Worm (Caenorhabditis elegans) whole organism, L1 larva: Measurements from ENCODE around the gene ets-10.

Experiments used
- C04F5.9 ChIP-seq: sonication (generic microtip); optimal IDR thresholded peaks from 2 replicates; lab custom pipeline; 2016; ENCODE audit warnings: missing genetic modification characterization, missing compliant biosample characterization
- C34B4.2 ChIP-seq: sonication (generic microtip); optimal IDR thresholded peaks from 2 replicates; lab custom pipeline; 2017; ENCODE audit warnings: mild to moderate bottlenecking, missing genetic modification characterization, missing compliant biosample characterization
- F16B12.6 ChIP-seq: fragments of 150-350 bp; optimal IDR thresholded peaks from 2 replicates; lab custom pipeline; 2014; ENCODE audit warnings: missing biosample characterization, missing genetic modification characterization
- Y116A8C.19 ChIP-seq: sonication (generic microtip); optimal IDR thresholded peaks from 2 replicates; lab custom pipeline; 2016; ENCODE audit warnings: missing compliant biosample characterization, missing genetic modification characterization, borderline replicate concordance
- alr-1 ChIP-seq: fragments of 200-800 bp; sonication (Bioruptor generic); optimal IDR thresholded peaks from 2 replicates; lab custom pipeline; 2018; ENCODE audit warnings: borderline replicate concordance, mild to moderate bottlenecking, missing genetic modification characterization, missing compliant biosample characterization
- aly-2 ChIP-seq: fragments of 150-350 bp; optimal IDR thresholded peaks from 2 replicates; lab custom pipeline; 2014; ENCODE audit warnings: missing biosample characterization, missing genetic modification characterization
- ama-1 ChIP-seq: fragments of 150-350 bp; optimal IDR thresholded peaks from 2 replicates; lab custom pipeline; 2014
- ceh-8 ChIP-seq: fragments of 200-800 bp; sonication (Bioruptor generic); optimal IDR thresholded peaks from 2 replicates; lab custom pipeline; 2018; ENCODE audit warnings: mild to moderate bottlenecking, missing genetic modification characterization, moderate library complexity, missing compliant biosample characterization
- ceh-82 ChIP-seq, 3 experiments: fragments of 150-350 bp in 1 of 3; sonication (generic microtip) in 2 of 3; optimal IDR thresholded peaks; 2 replicates each; lab custom pipeline; 2014 to 2017; ENCODE audit warnings: missing biosample characterization in 3 of 3, missing genetic modification characterization in 3 of 3
- ceh-88 ChIP-seq: fragments of 200-800 bp; sonication (Bioruptor generic); IDR thresholded peaks from 2 replicates; pipeline ENCODE4 v1.3.6; 2022; ENCODE audit warnings: missing genetic modification characterization, missing compliant biosample characterization
- ces-1 ChIP-seq: fragments of 150-350 bp; optimal IDR thresholded peaks from 2 replicates; lab custom pipeline; 2014; ENCODE audit warnings: missing biosample characterization, missing genetic modification reagents, missing genetic modification characterization
- dpl-1 ChIP-seq, 3 experiments: fragments of 150-350 bp in 2 of 3; sonication (generic microtip) in 1 of 3; optimal IDR thresholded peaks; 2 replicates each; lab custom pipeline; 2014 to 2017; ENCODE audit warnings: missing biosample characterization in 3 of 3, missing genetic modification characterization in 3 of 3, missing genetic modification reagents in 3 of 3
- efl-1 ChIP-seq, 4 experiments: fragments of 150-350 bp; optimal IDR thresholded peaks in 3 of 4; peaks in 1 of 4; 1 replicate in 1 of 4; 2 replicates in 3 of 4; lab custom pipeline; 2014; ENCODE audit warnings: missing biosample characterization in 2 of 4, missing genetic modification characterization in 2 of 4, missing genetic modification reagents in 2 of 4
- efl-3 ChIP-seq: fragments of 200-800 bp; sonication (Bioruptor generic); optimal IDR thresholded peaks from 2 replicates; lab custom pipeline; 2018; ENCODE audit warnings: mild to moderate bottlenecking, missing genetic modification characterization, missing compliant biosample characterization
- egl-27 ChIP-seq, 2 experiments: fragments of 150-350 bp in 1 of 2; sonication (generic microtip); optimal IDR thresholded peaks; 3 replicates each; lab custom pipeline; 2017 to 2018; ENCODE audit warnings: missing biosample characterization in 2 of 2, missing genetic modification characterization in 2 of 2, missing genetic modification reagents in 2 of 2
- elt-2 ChIP-seq: sonication (generic microtip); optimal IDR thresholded peaks from 2 replicates; lab custom pipeline; 2016; ENCODE audit warnings: missing genetic modification characterization, mild to moderate bottlenecking, inconsistent platforms, missing compliant biosample characterization, missing genetic modification reagents
- elt-3 ChIP-seq, 6 experiments: fragments of 150-350 bp in 1 of 6; sonication (generic microtip); optimal IDR thresholded peaks; 2 replicates each; lab custom pipeline; 2017 to 2018; ENCODE audit warnings: missing biosample characterization in 6 of 6, missing genetic modification characterization in 6 of 6, inconsistent platforms in 1 of 6
- ets-5 ChIP-seq: fragments of 200-800 bp; sonication (Bioruptor generic); IDR thresholded peaks from 2 replicates; pipeline ENCODE4 v1.3.6; 2022; ENCODE audit warnings: missing genetic modification characterization, missing compliant biosample characterization
- fkh-4 ChIP-seq: sonication (generic microtip); optimal IDR thresholded peaks from 2 replicates; lab custom pipeline; 2016; ENCODE audit warnings: missing compliant biosample characterization, missing genetic modification characterization, borderline replicate concordance
- fkh-8 ChIP-seq: sonication (generic microtip); optimal IDR thresholded peaks from 2 replicates; lab custom pipeline; 2016; ENCODE audit warnings: mild to moderate bottlenecking, missing genetic modification characterization, missing compliant biosample characterization
- fos-1 ChIP-seq: fragments of 150-350 bp; optimal IDR thresholded peaks from 2 replicates; lab custom pipeline; 2014; ENCODE audit warnings: missing biosample characterization, missing genetic modification characterization
- grh-1 ChIP-seq: fragments of 200-800 bp; sonication (Bioruptor generic); IDR thresholded peaks from 2 replicates; pipeline ENCODE4 v1.3.6; 2022; ENCODE audit warnings: missing genetic modification reagents, missing genetic modification characterization, missing compliant biosample characterization
- hlh-17 ChIP-seq: fragments of 200-800 bp; sonication (Bioruptor generic); optimal IDR thresholded peaks from 2 replicates; lab custom pipeline; 2018; ENCODE audit warnings: missing genetic modification characterization, mild to moderate bottlenecking, missing compliant biosample characterization, moderate library complexity, borderline replicate concordance
- hpl-2 ChIP-seq: fragments of 150-350 bp; optimal IDR thresholded peaks from 2 replicates; lab custom pipeline; 2014; ENCODE audit warnings: missing biosample characterization, missing genetic modification reagents, missing genetic modification characterization
- irx-1 ChIP-seq: sonication (generic microtip); optimal IDR thresholded peaks from 2 replicates; lab custom pipeline; 2016; ENCODE audit warnings: missing genetic modification characterization, missing compliant biosample characterization
- jun-1 ChIP-seq: fragments of 150-350 bp; optimal IDR thresholded peaks from 2 replicates; lab custom pipeline; 2014; ENCODE audit warnings: missing biosample characterization, missing genetic modification reagents, missing genetic modification characterization
- lin-14 ChIP-seq: fragments of 200-800 bp; sonication (Bioruptor generic); optimal IDR thresholded peaks from 2 replicates; lab custom pipeline; 2018; ENCODE audit warnings: mild to moderate bottlenecking, missing genetic modification characterization, moderate library complexity, missing compliant biosample characterization
- lin-15B ChIP-seq: fragments of 150-350 bp; sonication (generic microtip); optimal IDR thresholded peaks from 3 replicates; lab custom pipeline; 2014; ENCODE audit warnings: missing biosample characterization, missing genetic modification characterization
- lin-35 ChIP-seq, 2 experiments: fragments of 150-350 bp; optimal IDR thresholded peaks; 2 replicates each; lab custom pipeline; 2014; ENCODE audit warnings: missing biosample characterization in 2 of 2, missing genetic modification characterization in 2 of 2, missing genetic modification reagents in 2 of 2
- lin-39 ChIP-seq: fragments of 150-350 bp; optimal IDR thresholded peaks from 2 replicates; lab custom pipeline; 2014; ENCODE audit warnings: missing biosample characterization, missing genetic modification reagents, missing genetic modification characterization
- lsy-2 ChIP-seq, 2 experiments: fragments of 150-350 bp; optimal IDR thresholded peaks; 2 replicates each; lab custom pipeline; 2014; ENCODE audit warnings: missing biosample characterization in 2 of 2, missing genetic modification characterization in 2 of 2
- mab-9 ChIP-seq: fragments of 200-800 bp; sonication (Bioruptor generic); IDR thresholded peaks from 2 replicates; pipeline ENCODE4 v1.3.6; 2022; ENCODE audit warnings: missing genetic modification reagents, missing genetic modification characterization, missing compliant biosample characterization
- mdl-1 ChIP-seq, 2 experiments: fragments of 150-350 bp; optimal IDR thresholded peaks; 2 replicates each; lab custom pipeline; 2014 to 2017; ENCODE audit warnings: missing biosample characterization in 2 of 2, missing genetic modification characterization in 2 of 2, inconsistent platforms in 1 of 2
- mef-2 ChIP-seq: fragments of 150-350 bp; optimal IDR thresholded peaks from 2 replicates; lab custom pipeline; 2014; ENCODE audit warnings: missing biosample characterization, missing genetic modification characterization
- nhr-11 ChIP-seq: fragments of 150-350 bp; optimal IDR thresholded peaks from 2 replicates; lab custom pipeline; 2014; ENCODE audit warnings: missing biosample characterization, missing genetic modification characterization
- nhr-19 ChIP-seq: fragments of 200-800 bp; sonication (Bioruptor generic); conservative IDR thresholded peaks from 2 replicates; pipeline ENCODE4 v1.3.6; 2022; ENCODE audit warnings: missing genetic modification characterization, missing compliant biosample characterization
- nhr-20 ChIP-seq: sonication (generic microtip); optimal IDR thresholded peaks from 2 replicates; lab custom pipeline; 2016; ENCODE audit warnings: mild to moderate bottlenecking, missing genetic modification characterization, missing compliant biosample characterization
- nhr-47 ChIP-seq: sonication (generic microtip); optimal IDR thresholded peaks from 2 replicates; lab custom pipeline; 2016; ENCODE audit warnings: mild to moderate bottlenecking, missing genetic modification characterization, moderate library complexity, missing compliant biosample characterization
- nhr-76 ChIP-seq: sonication (generic microtip); optimal IDR thresholded peaks from 2 replicates; lab custom pipeline; 2017; ENCODE audit warnings: missing biosample characterization, missing genetic modification characterization
- nhr-77 ChIP-seq: fragments of 150-350 bp; optimal IDR thresholded peaks from 2 replicates; lab custom pipeline; 2014; ENCODE audit warnings: missing biosample characterization, missing genetic modification characterization
- nhr-84 ChIP-seq: sonication (generic microtip); optimal IDR thresholded peaks from 2 replicates; lab custom pipeline; 2017; ENCODE audit warnings: missing biosample characterization, missing genetic modification characterization
- nhr-90 ChIP-seq: sonication (generic microtip); optimal IDR thresholded peaks from 2 replicates; lab custom pipeline; 2016; ENCODE audit warnings: mild to moderate bottlenecking, missing genetic modification characterization, missing compliant biosample characterization; ENCODE audit not compliant: poor library complexity
- tbx-2 ChIP-seq: sonication (generic microtip); optimal IDR thresholded peaks from 2 replicates; lab custom pipeline; 2016; ENCODE audit warnings: missing genetic modification characterization, missing compliant biosample characterization
- unc-30 ChIP-seq: sonication (generic microtip); optimal IDR thresholded peaks from 2 replicates; lab custom pipeline; 2017; ENCODE audit warnings: missing biosample characterization, missing genetic modification characterization
- unc-62 ChIP-seq: fragments of 150-350 bp; optimal IDR thresholded peaks from 2 replicates; lab custom pipeline; 2014; ENCODE audit warnings: missing biosample characterization, missing genetic modification reagents, missing genetic modification characterization
- unc-98 ChIP-seq: fragments of 200-800 bp; sonication (Bioruptor generic); IDR thresholded peaks from 2 replicates; pipeline ENCODE4 v1.3.6; 2022; ENCODE audit warnings: missing genetic modification characterization, missing compliant biosample characterization
- zag-1 ChIP-seq: fragments of 150-350 bp; optimal IDR thresholded peaks from 2 replicates; lab custom pipeline; 2014; ENCODE audit warnings: missing biosample characterization, missing genetic modification characterization
- ztf-11 ChIP-seq, 2 experiments: sonication (generic microtip); optimal IDR thresholded peaks; 2 replicates each; lab custom pipeline; 2016 to 2017; ENCODE audit warnings: missing genetic modification characterization in 2 of 2, missing biosample characterization in 1 of 2, missing compliant biosample characterization in 1 of 2
- ztf-4 ChIP-seq: fragments of 150-350 bp; optimal IDR thresholded peaks from 2 replicates; lab custom pipeline; 2014; ENCODE audit warnings: missing biosample characterization, missing genetic modification characterization

The ets-10 gene

DNA sequence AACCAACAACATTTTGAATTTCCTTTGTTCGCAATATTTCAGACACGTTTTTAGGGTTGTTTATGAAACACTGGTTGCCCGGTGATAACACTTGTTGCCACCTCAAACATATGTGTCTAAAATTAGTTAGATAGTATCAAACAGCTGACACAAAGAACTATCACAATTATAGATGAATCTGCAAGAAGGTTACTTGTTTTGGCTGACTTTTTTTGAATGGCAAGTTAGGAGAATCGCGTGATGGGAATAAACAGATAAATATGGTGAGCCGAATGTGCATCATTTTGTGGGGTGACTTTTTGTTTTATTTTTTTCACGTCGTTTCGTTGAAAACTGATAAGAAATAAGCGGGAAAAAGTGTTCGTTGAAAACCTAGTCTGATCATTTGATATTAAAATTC, 38.9 kb upstream of the ets-10 start:
- TF ChIP-seq efl-1 (optimal IDR thresholded peaks at IDR 0.05; lab: Kevin White, UChicago) (no peak), efl-1 (GFP tag; optimal IDR thresholded peaks at IDR 0.05 in 1 of 2; lab: Kevin White, UChicago) (peak in 1 of 2 experiments; percentile 78), nhr-19 (peak; percentile 49), alr-1 (tag; lab: Kevin White, UChicago) (no peak), aly-2 (tag; lab: Kevin White, UChicago) (no peak), nhr-20 (tag; lab: Kevin White, UChicago) (peak; percentile 1), unc-30 (no peak), jun-1 (tag; lab: Kevin White, UChicago) (no peak), ceh-8 (no peak), elt-2 (tag; lab: Kevin White, UChicago) (peak; percentile 74), nhr-77 (no peak), efl-3 (GFP tag; lab: Kevin White, UChicago) (no peak), lin-35 (GFP tag; optimal IDR thresholded peaks at IDR 0.05; lab: Kevin White, UChicago) (peak in 1 of 2 experiments; percentile 55)

DNA sequence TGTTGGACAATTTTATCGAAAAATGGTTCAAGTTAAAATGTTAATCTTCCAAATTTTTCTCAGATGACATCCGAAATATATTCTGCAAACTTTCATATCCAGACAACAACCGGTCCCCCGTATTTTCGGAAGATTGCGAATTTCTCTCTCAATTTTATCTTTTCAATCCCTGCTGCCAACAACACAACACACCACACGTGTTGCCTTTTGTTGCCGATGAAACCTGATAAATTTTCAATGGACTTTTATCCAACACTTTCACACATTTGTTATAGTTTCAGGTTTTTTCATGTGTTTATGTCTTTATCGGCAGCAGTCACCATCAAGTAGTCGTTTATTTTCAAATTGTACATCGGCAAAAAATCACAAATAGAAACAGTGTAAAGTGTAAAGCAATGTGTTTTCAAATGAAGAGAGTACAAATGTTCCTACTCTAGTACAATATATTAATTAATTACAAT, 37.7 kb upstream of the ets-10 start:
- TF ChIP-seq aly-2 (tag; lab: Kevin White, UChicago) (no peak), nhr-20 (tag; lab: Kevin White, UChicago) (no peak), fkh-8 (no peak), nhr-76 (tag; lab: Kevin White, UChicago) (no peak), mab-9 (GFP tag; lab: Robert Waterston, UW) (no peak), grh-1 (GFP tag; lab: Robert Waterston, UW) (no peak), Y116A8C.19 (no peak), F16B12.6 (tag; lab: Kevin White, UChicago) (no peak), lin-15B (tag; lab: Kevin White, UChicago) (no peak), ztf-4 (tag; lab: Kevin White, UChicago) (no peak), fkh-4 (tag; lab: Kevin White, UChicago) (no peak), dpl-1 (GFP tag; optimal IDR thresholded peaks at IDR 0.05; lab: Kevin White, UChicago) (no peak), fos-1 (tag; lab: Kevin White, UChicago) (no peak), ceh-82 (tag; optimal IDR thresholded peaks at IDR 0.05; lab: Kevin White, UChicago) (no peak), elt-2 (tag; lab: Kevin White, UChicago) (peak; percentile 32), ets-5 (GFP tag; lab: Robert Waterston, UW) (no peak), elt-3 (tag; optimal IDR thresholded peaks at IDR 0.05; lab: Kevin White, UChicago) (peak in 1 of 6 experiments; percentile 37), zag-1 (tag; lab: Kevin White, UChicago) (no peak), hpl-2 (GFP tag; lab: Kevin White, UChicago) (no peak), C04F5.9 (tag; lab: Kevin White, UChicago) (no peak), lsy-2 (tag; optimal IDR thresholded peaks at IDR 0.05; lab: Kevin White, UChicago) (no peak), nhr-90 (tag; lab: Kevin White, UChicago) (peak; percentile 55), nhr-47 (tag; lab: Kevin White, UChicago) (no peak), nhr-84 (tag; lab: Kevin White, UChicago) (no peak), mdl-1 (tag; optimal IDR thresholded peaks at IDR 0.05; lab: Kevin White, UChicago) (peak in 1 of 2 experiments; percentile 19), ceh-8 (no peak), egl-27 (tag; optimal IDR thresholded peaks at IDR 0.05; lab: Kevin White, UChicago) (no peak), lin-14 (GFP tag; lab: Kevin White, UChicago) (no peak), unc-62 (GFP tag; lab: Kevin White, UChicago) (no peak), mef-2 (tag; lab: Kevin White, UChicago) (no peak), C34B4.2 (no peak), nhr-11 (tag; lab: Kevin White, UChicago) (no peak), unc-30 (no peak), lin-39 (tag; lab: Kevin White, UChicago) (no peak), hlh-17 (GFP tag; lab: Kevin White, UChicago) (no peak), nhr-19 (0 out of 2 replicates have a peak, but pooled peaks have one; percentile 10), ama-1 (lab: Kevin White, UChicago) (peak; percentile 89), ces-1 (GFP tag; lab: Kevin White, UChicago) (no peak), tbx-2 (tag; lab: Kevin White, UChicago) (no peak), unc-98 (GFP tag; lab: Robert Waterston, UW) (no peak), alr-1 (tag; lab: Kevin White, UChicago) (no peak), irx-1 (tag; lab: Kevin White, UChicago) (no peak), ceh-88 (no peak), ztf-11 (tag; optimal IDR thresholded peaks at IDR 0.05; lab: Kevin White, UChicago) (no peak), lin-35 (GFP tag; optimal IDR thresholded peaks at IDR 0.05; lab: Kevin White, UChicago) (peak in 1 of 2 experiments; percentile 49)
